Worm (Caenorhabditis elegans) whole organism, mixed stage, embryonic: ENCODE measurements around the gene puf-11.

Source experiments
- M03D4.4 ChIP-seq: sonication (generic microtip); optimal IDR thresholded peaks from 2 replicates; lab custom pipeline; 2017; ENCODE audit warnings: mild to moderate bottlenecking, missing genetic modification characterization, missing compliant biosample characterization
- bed-3 ChIP-seq: fragments of 200-800 bp; sonication (Bioruptor generic); optimal IDR thresholded peaks from 3 replicates; lab custom pipeline; 2018; ENCODE audit warnings: mild to moderate bottlenecking, missing genetic modification characterization, moderate library complexity, missing compliant biosample characterization
- blmp-1 ChIP-seq: fragments of 150-350 bp; optimal IDR thresholded peaks from 2 replicates; lab custom pipeline; 2014; ENCODE audit warnings: missing biosample characterization, missing genetic modification characterization
- ceh-39 ChIP-seq: fragments of 150-350 bp; optimal IDR thresholded peaks from 2 replicates; lab custom pipeline; 2014; ENCODE audit warnings: missing biosample characterization, missing genetic modification characterization
- ceh-43 ChIP-seq: fragments of 200-800 bp; sonication (Bioruptor generic); optimal IDR thresholded peaks from 2 replicates; lab custom pipeline; 2018; ENCODE audit warnings: mild to moderate bottlenecking, missing genetic modification characterization, moderate library complexity, missing compliant biosample characterization
- ceh-83 ChIP-seq: fragments of 200-800 bp; sonication (Bioruptor generic); optimal IDR thresholded peaks from 2 replicates; lab custom pipeline; 2018; ENCODE audit warnings: mild to moderate bottlenecking, missing genetic modification characterization, missing compliant biosample characterization
- ces-1 ChIP-seq: fragments of 150-350 bp; optimal IDR thresholded peaks from 2 replicates; lab custom pipeline; 2014; ENCODE audit warnings: missing biosample characterization, missing genetic modification reagents, missing genetic modification characterization
- cnd-1 ChIP-seq: fragments of 200-800 bp; sonication (Bioruptor generic); optimal IDR thresholded peaks from 2 replicates; lab custom pipeline; 2018; ENCODE audit warnings: mild to moderate bottlenecking, missing genetic modification characterization, missing compliant biosample characterization
- drap-1 ChIP-seq: fragments of 200-800 bp; sonication (Bioruptor generic); optimal IDR thresholded peaks from 3 replicates; lab custom pipeline; 2018; ENCODE audit warnings: mild to moderate bottlenecking, missing genetic modification characterization, missing compliant biosample characterization
- elt-1 ChIP-seq: sonication (generic microtip); optimal IDR thresholded peaks from 2 replicates; lab custom pipeline; 2017; ENCODE audit warnings: missing genetic modification characterization, mild to moderate bottlenecking, missing compliant biosample characterization, antibody characterized with exemption, moderate library complexity, borderline replicate concordance; ENCODE audit not compliant: insufficient read depth
- flh-1 ChIP-seq: fragments of 200-800 bp; sonication (Bioruptor generic); optimal IDR thresholded peaks from 2 replicates; lab custom pipeline; 2018; ENCODE audit warnings: mild to moderate bottlenecking, missing genetic modification characterization, moderate library complexity, missing compliant biosample characterization
- ham-2 ChIP-seq: fragments of 200-800 bp; sonication (Bioruptor generic); optimal IDR thresholded peaks from 2 replicates; lab custom pipeline; 2018; ENCODE audit warnings: mild to moderate bottlenecking, missing genetic modification characterization, missing compliant biosample characterization
- hlh-1 ChIP-seq: fragments of 150-350 bp; optimal IDR thresholded peaks from 2 replicates; lab custom pipeline; 2014; ENCODE audit warnings: missing biosample characterization, missing genetic modification reagents, missing genetic modification characterization
- lin-13 ChIP-seq: fragments of 150-350 bp; optimal IDR thresholded peaks from 2 replicates; lab custom pipeline; 2014; ENCODE audit warnings: missing biosample characterization, missing genetic modification characterization
- lin-32 ChIP-seq: fragments of 200-800 bp; sonication (Bioruptor generic); optimal IDR thresholded peaks from 2 replicates; lab custom pipeline; 2018; ENCODE audit warnings: mild to moderate bottlenecking, missing genetic modification characterization, missing compliant biosample characterization
- lsy-2 ChIP-seq: fragments of 150-350 bp; optimal IDR thresholded peaks from 2 replicates; lab custom pipeline; 2014; ENCODE audit warnings: missing biosample characterization, missing genetic modification characterization
- mab-5 ChIP-seq: fragments of 150-350 bp; optimal IDR thresholded peaks from 2 replicates; lab custom pipeline; 2014; ENCODE audit warnings: missing biosample characterization, missing genetic modification characterization
- mls-2 ChIP-seq: sonication (generic microtip); optimal IDR thresholded peaks from 2 replicates; lab custom pipeline; 2016; ENCODE audit warnings: mild to moderate bottlenecking, missing genetic modification characterization, moderate library complexity, missing compliant biosample characterization
- nhr-12 ChIP-seq: fragments of 150-350 bp; optimal IDR thresholded peaks from 2 replicates; lab custom pipeline; 2014; ENCODE audit warnings: missing biosample characterization, missing genetic modification characterization
- nhr-2 ChIP-seq: fragments of 150-350 bp; optimal IDR thresholded peaks from 2 replicates; lab custom pipeline; 2014; ENCODE audit warnings: missing biosample characterization, missing genetic modification characterization
- nhr-237 ChIP-seq: fragments of 150-350 bp; optimal IDR thresholded peaks from 2 replicates; lab custom pipeline; 2014; ENCODE audit warnings: missing biosample characterization, missing genetic modification characterization
- nhr-28 ChIP-seq: fragments of 150-350 bp; optimal IDR thresholded peaks from 2 replicates; lab custom pipeline; 2014; ENCODE audit warnings: missing biosample characterization, missing genetic modification characterization
- nhr-76 ChIP-seq: sonication (generic microtip); optimal IDR thresholded peaks from 2 replicates; lab custom pipeline; 2017; ENCODE audit warnings: missing biosample characterization, missing genetic modification characterization
- pha-4 ChIP-seq: fragments of 150-350 bp; optimal IDR thresholded peaks from 2 replicates; lab custom pipeline; 2018; ENCODE audit warnings: missing biosample characterization, missing genetic modification reagents, missing genetic modification characterization
- sem-2 ChIP-seq: fragments of 200-800 bp; sonication (Bioruptor generic); optimal IDR thresholded peaks from 2 replicates; lab custom pipeline; 2018; ENCODE audit warnings: mild to moderate bottlenecking, missing genetic modification characterization, missing compliant biosample characterization
- snpc-4 ChIP-seq: fragments of 150-350 bp; optimal IDR thresholded peaks from 2 replicates; lab custom pipeline; 2014; ENCODE audit warnings: missing biosample characterization, missing genetic modification characterization
- sptf-1 ChIP-seq: sonication (generic microtip); optimal IDR thresholded peaks from 2 replicates; lab custom pipeline; 2017; ENCODE audit warnings: mild to moderate bottlenecking, missing genetic modification characterization, moderate library complexity, missing compliant biosample characterization
- tbx-8 ChIP-seq: fragments of 200-800 bp; sonication (Bioruptor generic); optimal IDR thresholded peaks from 2 replicates; lab custom pipeline; 2018; ENCODE audit warnings: mild to moderate bottlenecking, missing genetic modification characterization, moderate library complexity, missing compliant biosample characterization
- unc-120 ChIP-seq: sonication (generic microtip); optimal IDR thresholded peaks from 2 replicates; lab custom pipeline; 2017; ENCODE audit warnings: missing genetic modification characterization, missing compliant biosample characterization; ENCODE audit not compliant: poor library complexity, severe bottlenecking
- unc-39 ChIP-seq: fragments of 150-350 bp; optimal IDR thresholded peaks from 2 replicates; lab custom pipeline; 2014; ENCODE audit warnings: missing biosample characterization, missing genetic modification characterization
- unc-62 ChIP-seq: fragments of 150-350 bp; optimal IDR thresholded peaks from 2 replicates; lab custom pipeline; 2014; ENCODE audit warnings: missing biosample characterization, missing genetic modification reagents, missing genetic modification characterization
- zip-8 ChIP-seq: fragments of 150-350 bp; optimal IDR thresholded peaks from 2 replicates; lab custom pipeline; 2014; ENCODE audit warnings: missing biosample characterization, missing genetic modification characterization

The puf-11 gene

DNA sequence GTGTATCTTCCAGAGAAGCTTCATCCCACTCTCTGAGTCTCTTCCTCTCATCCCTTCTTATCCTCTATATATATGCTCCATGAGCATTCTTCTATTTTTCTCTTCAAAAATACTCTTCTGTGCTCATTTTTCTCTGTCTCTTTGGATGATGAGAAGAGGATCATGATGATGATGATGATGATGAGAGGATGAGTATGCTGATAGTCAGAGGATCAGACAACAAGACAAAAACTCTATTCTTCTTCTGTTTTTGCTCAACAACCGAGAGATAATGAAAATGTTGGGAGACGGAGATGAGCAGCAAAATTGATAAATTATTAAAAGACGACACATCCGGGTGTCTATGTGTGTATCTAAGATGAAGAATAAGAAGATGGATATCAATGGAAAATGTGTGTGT lies 28.1 kb upstream of the puf-11 start:
- TF ChIP-seq sem-2 (GFP tag; lab: Kevin White, UChicago) = no peak
- no peak for TF ChIP-seq flh-1 (GFP tag; lab: Kevin White, UChicago)
- TF ChIP-seq ceh-43 (GFP tag; lab: Kevin White, UChicago) = no peak
- no peak for TF ChIP-seq mls-2 (tag; lab: Kevin White, UChicago)
- TF ChIP-seq unc-62 (GFP tag; lab: Kevin White, UChicago) = peak; percentile 82
- peak; percentile 90 for TF ChIP-seq unc-120
- no peak for TF ChIP-seq unc-39 (tag; lab: Kevin White, UChicago)
- TF ChIP-seq snpc-4 (tag; lab: Kevin White, UChicago) = no peak
- no peak for TF ChIP-seq ceh-83 (GFP tag; lab: Kevin White, UChicago)
- no peak for TF ChIP-seq zip-8 (tag; lab: Kevin White, UChicago)
- no peak for TF ChIP-seq lin-32 (GFP tag; lab: Kevin White, UChicago)
- TF ChIP-seq blmp-1 (tag; lab: Kevin White, UChicago) = no peak
- TF ChIP-seq cnd-1 (tag; lab: Kevin White, UChicago) = no peak
- TF ChIP-seq nhr-12 (tag; lab: Kevin White, UChicago) = no peak
- no peak for TF ChIP-seq tbx-8 (GFP tag; lab: Kevin White, UChicago)
- TF ChIP-seq ces-1 = peak; percentile 29
- TF ChIP-seq drap-1 (GFP tag; lab: Kevin White, UChicago) = no peak
- no peak for TF ChIP-seq sptf-1 (tag; lab: Kevin White, UChicago)
- TF ChIP-seq pha-4 = no peak
- no peak for TF ChIP-seq hlh-1
- no peak for TF ChIP-seq ham-2 (GFP tag; lab: Kevin White, UChicago)
- TF ChIP-seq lin-13 (tag; lab: Kevin White, UChicago) = no peak
- TF ChIP-seq nhr-28 (tag; lab: Kevin White, UChicago) = no peak
- TF ChIP-seq bed-3 (GFP tag; lab: Kevin White, UChicago) = no peak
- TF ChIP-seq lsy-2 (tag; lab: Kevin White, UChicago) = no peak
- TF ChIP-seq nhr-76 = no peak

DNA sequence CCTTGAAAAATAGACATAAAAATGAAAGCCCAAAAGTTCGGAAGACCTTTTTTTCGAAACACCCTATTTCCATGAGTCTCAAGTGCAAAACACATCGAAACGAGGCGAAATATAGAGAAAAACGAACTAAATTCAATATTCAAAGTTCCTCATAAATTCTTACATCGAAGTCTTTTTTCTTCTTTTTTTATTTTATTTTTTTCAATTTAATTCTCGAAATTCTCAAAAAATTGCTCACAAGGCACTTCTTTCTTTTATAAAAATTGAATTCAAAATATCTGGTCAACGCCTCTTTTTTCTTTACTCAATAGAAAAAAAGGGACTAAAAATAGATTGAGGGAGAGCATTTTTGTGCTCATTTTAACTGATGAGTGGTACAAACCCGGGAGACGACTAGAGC lies 26.2 kb upstream of the puf-11 start:
- TF ChIP-seq pha-4 (no peak), lsy-2 (tag; lab: Kevin White, UChicago) (no peak), ces-1 (no peak), elt-1 (tag; lab: Kevin White, UChicago) (no peak), nhr-237 (no peak)
- TF ChIP-seq, all 35 proteins: peak for 0

DNA sequence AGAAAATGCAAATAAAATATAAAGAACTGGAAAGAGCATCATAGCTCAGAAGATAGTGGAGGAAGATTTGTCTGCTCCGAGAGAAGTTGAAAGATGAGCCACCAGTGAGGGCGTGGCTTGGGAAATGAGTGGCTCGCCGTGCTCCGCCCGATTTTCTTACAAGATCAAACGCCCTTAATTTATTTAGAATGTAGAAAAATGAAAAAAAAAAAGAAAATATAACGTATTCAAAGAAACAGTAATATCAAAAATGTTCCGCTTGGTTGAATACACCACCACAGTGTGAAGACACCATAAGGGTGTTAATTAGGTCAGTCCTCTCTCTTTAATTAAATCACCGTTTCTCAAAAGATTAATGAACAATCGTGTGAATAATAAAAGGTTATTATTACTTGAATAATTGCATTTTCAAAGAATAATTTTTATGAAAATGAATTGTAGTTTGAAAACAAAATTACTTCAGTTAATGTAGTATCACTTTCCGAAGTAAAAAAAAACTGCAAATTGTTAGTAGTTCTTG lies 18.9 kb upstream of the puf-11 start, which contains the start of gene sfrp-1:
sfrp-1 (minus strand) TSS at position 51 of the 520 bp plus-strand sequence.
- TF ChIP-seq blmp-1 (tag; lab: Kevin White, UChicago) (no peak), ceh-39 (tag; lab: Kevin White, UChicago) (no peak), hlh-1 (no peak), nhr-12 (tag; lab: Kevin White, UChicago) (no peak), unc-120 (no peak), ces-1 (peak; percentile 79)
- TF ChIP-seq, all 35 proteins: peak for 1

DNA sequence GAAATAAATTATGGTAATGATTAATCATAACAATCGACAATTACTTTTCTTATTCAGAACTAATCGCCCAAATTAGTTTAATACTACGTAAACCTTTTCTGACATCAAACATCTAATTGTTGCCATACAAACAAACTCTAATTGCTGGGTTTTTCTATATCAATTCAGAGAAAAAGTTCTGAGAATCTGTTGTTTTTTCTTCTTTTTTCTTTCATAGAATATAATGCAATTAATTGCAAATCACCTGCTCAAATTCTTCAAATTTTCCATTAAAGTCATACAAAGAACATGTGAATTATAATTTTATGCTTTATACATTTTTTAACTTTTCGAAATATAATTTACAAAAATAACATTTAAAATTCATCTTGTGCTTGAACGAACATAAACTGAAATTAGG lies 18.0 kb upstream of the puf-11 start:
- TF ChIP-seq nhr-237 = no peak
- TF ChIP-seq elt-1 (tag; lab: Kevin White, UChicago) = no peak

DNA sequence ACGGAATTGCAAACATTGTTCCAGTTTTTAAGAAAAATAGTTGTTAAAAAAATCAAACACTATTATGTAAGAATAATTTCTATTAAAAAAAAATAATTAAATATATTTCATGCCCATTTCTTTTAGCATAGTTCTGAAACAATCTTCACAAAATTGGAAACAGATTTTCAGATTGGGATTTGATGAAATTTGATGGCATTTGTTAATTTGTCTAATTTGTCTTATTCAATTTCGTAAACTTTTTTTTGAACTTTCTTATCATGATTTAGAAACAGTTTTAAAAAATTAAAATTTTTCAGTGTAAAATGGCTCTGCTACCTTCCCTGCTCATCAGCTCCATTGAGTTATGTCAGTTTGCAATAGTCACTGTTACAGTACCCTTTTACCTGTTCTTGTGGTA lies 16.5 kb upstream of the puf-11 start, which contains the start of gene srv-13:
srv-13 (plus strand) TSS at position 301 of the 400 bp plus-strand sequence.
- TF ChIP-seq bed-3 (GFP tag; lab: Kevin White, UChicago) = no peak
- TF ChIP-seq mab-5 (tag; lab: Kevin White, UChicago) = no peak
- no peak for TF ChIP-seq ceh-43 (GFP tag; lab: Kevin White, UChicago)
- no peak for TF ChIP-seq nhr-2 (tag; lab: Kevin White, UChicago)
- no peak for TF ChIP-seq nhr-28 (tag; lab: Kevin White, UChicago)
- no peak for TF ChIP-seq M03D4.4 (tag; lab: Kevin White, UChicago)
